Worm (Caenorhabditis elegans): ENCODE results near the gene C40A11.4.

DNA sequence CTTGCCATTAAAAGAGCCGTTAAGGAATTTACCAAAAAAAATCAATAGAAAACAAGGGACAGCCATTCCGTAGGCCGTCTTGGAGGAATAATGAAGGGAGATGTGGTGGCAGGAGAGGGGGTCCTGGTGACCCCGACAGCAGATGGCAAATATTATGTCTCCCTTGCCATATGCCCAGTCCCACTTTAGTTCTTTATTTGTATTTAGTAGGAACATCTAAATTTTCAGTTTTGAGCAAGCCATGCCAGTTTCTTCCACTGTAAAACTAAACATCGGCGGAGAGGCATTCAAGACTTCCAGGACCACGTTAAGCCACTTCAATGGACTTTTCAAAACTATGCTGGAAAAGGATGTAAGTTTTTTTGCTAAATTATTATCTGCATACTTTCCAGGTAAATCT lies at the start of gene C40A11.4:
- TF ChIP-seq R02D3.7 (tag; optimal IDR thresholded peaks at IDR 0.05): no peak
- no peak for TF ChIP-seq nhr-11 (tag; optimal IDR thresholded peaks at IDR 0.05)
